Fruit fly (Drosophila melanogaster): Measurements from ENCODE around the gene scpr-B.

DNA sequence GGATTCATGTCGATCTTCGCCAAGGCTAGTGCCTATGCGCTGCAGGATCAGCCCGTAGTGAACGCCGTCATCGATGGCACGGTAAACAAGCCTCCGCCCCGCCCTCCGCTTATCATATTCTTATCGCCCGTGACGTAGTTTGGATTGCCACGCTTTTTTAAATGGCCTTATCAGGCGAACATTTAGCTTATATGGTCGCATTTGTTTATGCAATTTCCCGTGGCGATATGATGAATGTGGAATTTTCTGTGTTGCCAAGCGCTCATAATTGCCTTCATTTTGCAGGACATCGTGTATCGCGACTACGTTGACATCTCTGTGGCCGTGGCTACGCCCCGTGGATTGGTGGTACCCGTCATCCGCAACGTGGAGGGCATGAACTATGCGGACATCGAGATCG is 5.0 kb upstream of the scpr-B start:
- TF ChIP-seq CG15710 (tag; optimal IDR thresholded peaks at IDR 0.05), result no peak
- TF ChIP-seq CG8301 (tag; optimal IDR thresholded peaks at IDR 0.05), result no peak
- TF ChIP-seq EcR (GFP tag; optimal IDR thresholded peaks at IDR 0.05), result no peak
- TF ChIP-seq CG12605 (GFP tag; IDR thresholded peaks at IDR 0.05), result no peak
- TF ChIP-seq CG14655 (GFP tag; optimal IDR thresholded peaks at IDR 0.05), result no peak

Measured in whole organism, pupa.